Worm (Caenorhabditis elegans) whole organism, midembryonic: ENCODE results near the gene ZK686.5.

Experiments used
- T22C8.4 ChIP-seq: fragments of 200-800 bp; sonication (Bioruptor generic); IDR thresholded peaks from 2 replicates; pipeline ENCODE4 v1.3.6; 2022; ENCODE audit warnings: missing genetic modification characterization, missing compliant biosample characterization
- klf-2 ChIP-seq: fragments of 200-800 bp; sonication (Bioruptor generic); conservative IDR thresholded peaks from 2 replicates; pipeline ENCODE4 v1.3.6; 2022; ENCODE audit warnings: missing genetic modification reagents, missing genetic modification characterization, missing compliant biosample characterization

- no peak for TF ChIP-seq klf-2 (GFP tag; lab: Robert Waterston, UW)
- TF ChIP-seq T22C8.4 (GFP tag; lab: Robert Waterston, UW) = no peak
Observed at ce11 chrIII:7721513-7721912, 45.8 kb downstream of the ZK686.5 start.
